Fruit fly (Drosophila melanogaster) whole organism, embryonic: ENCODE data around the gene scaf6.

Source experiments
- Adf1 ChIP-seq: fragments of 200-800 bp; sonication (Bioruptor generic); IDR thresholded peaks from 2 replicates; pipeline ENCODE4 v1.3.6; 2022; ENCODE audit warnings: missing biosample characterization, missing genetic modification characterization
- Aef1 ChIP-seq: fragments of 200-800 bp; sonication (Bioruptor generic); IDR thresholded peaks from 3 replicates; pipeline ENCODE4 v1.3.6; 2022; ENCODE audit warnings: missing biosample characterization, missing genetic modification characterization
- B-H1 ChIP-seq: fragments of 200-800 bp; sonication (Bioruptor generic); IDR thresholded peaks from 3 replicates; pipeline ENCODE4 v1.3.6; 2022; ENCODE audit warnings: missing biosample characterization, missing genetic modification characterization
- CG1024 ChIP-seq: fragments of 200-800 bp; sonication (Bioruptor generic); IDR thresholded peaks from 2 replicates; pipeline ENCODE4 v1.3.6; 2022; ENCODE audit warnings: missing biosample characterization, missing genetic modification characterization
- CG11456 ChIP-seq: fragments of 200-800 bp; sonication (Bioruptor generic); IDR thresholded peaks from 3 replicates; pipeline ENCODE4 v1.3.6; 2022; ENCODE audit warnings: missing biosample characterization, missing genetic modification characterization
- CG11504 ChIP-seq: fragments of 200-800 bp; sonication (Bioruptor generic); optimal IDR thresholded peaks from 3 replicates; lab custom pipeline; 2019; ENCODE audit warnings: missing biosample characterization, mild to moderate bottlenecking, missing genetic modification characterization, moderate library complexity
- CG11723 ChIP-seq: fragments of 200-800 bp; sonication (Bioruptor generic); optimal IDR thresholded peaks from 2 replicates; lab custom pipeline; 2017; ENCODE audit warnings: missing biosample characterization, mild to moderate bottlenecking, missing genetic modification characterization
- CG13424 ChIP-seq: fragments of 200-800 bp; sonication (Bioruptor generic); optimal IDR thresholded peaks from 2 replicates; lab custom pipeline; 2019; ENCODE audit warnings: missing biosample characterization, mild to moderate bottlenecking, missing genetic modification characterization, moderate library complexity
- CG15601 ChIP-seq: fragments of 200-800 bp; sonication (Bioruptor generic); optimal IDR thresholded peaks from 3 replicates; lab custom pipeline; 2019; ENCODE audit warnings: missing biosample characterization, mild to moderate bottlenecking, missing genetic modification characterization, moderate library complexity
- CG15696 ChIP-seq: fragments of 200-800 bp; sonication (Bioruptor generic); optimal IDR thresholded peaks from 2 replicates; lab custom pipeline; 2019; ENCODE audit warnings: missing biosample characterization, mild to moderate bottlenecking, missing genetic modification characterization, moderate library complexity
- CG2120 ChIP-seq: fragments of 200-800 bp; sonication (Bioruptor generic); optimal IDR thresholded peaks from 3 replicates; lab custom pipeline; 2016; ENCODE audit warnings: missing biosample characterization, missing genetic modification characterization
- CG2678 ChIP-seq: fragments of 200-800 bp; sonication (Bioruptor generic); optimal IDR thresholded peaks from 3 replicates; lab custom pipeline; 2019; ENCODE audit warnings: missing biosample characterization, mild to moderate bottlenecking, missing genetic modification characterization, moderate library complexity
- CG32767 ChIP-seq: fragments of 200-800 bp; sonication (Bioruptor generic); IDR thresholded peaks from 2 replicates; pipeline ENCODE4 v1.3.6; 2022; ENCODE audit warnings: missing biosample characterization, missing genetic modification characterization
- CG34376 ChIP-seq: fragments of 200-800 bp; sonication (Bioruptor generic); optimal IDR thresholded peaks from 2 replicates; lab custom pipeline; 2018; ENCODE audit warnings: missing biosample characterization, mild to moderate bottlenecking, missing genetic modification characterization
- CG3995 ChIP-seq: fragments of 200-800 bp; sonication (Bioruptor generic); optimal IDR thresholded peaks from 3 replicates; lab custom pipeline; 2016; ENCODE audit warnings: missing biosample characterization, missing genetic modification characterization
- CG4707 ChIP-seq: fragments of 200-800 bp; sonication (Bioruptor generic); optimal IDR thresholded peaks from 2 replicates; lab custom pipeline; 2018; ENCODE audit warnings: missing biosample characterization, mild to moderate bottlenecking, missing genetic modification characterization, moderate library complexity
- CG4730 ChIP-seq: fragments of 200-800 bp; sonication (Bioruptor generic); IDR thresholded peaks from 2 replicates; pipeline ENCODE4 v1.3.6; 2022; ENCODE audit warnings: missing biosample characterization, missing genetic modification characterization
- CG6813 ChIP-seq: fragments of 200-800 bp; sonication (Bioruptor generic); optimal IDR thresholded peaks from 2 replicates; lab custom pipeline; 2017; ENCODE audit warnings: missing biosample characterization, missing genetic modification characterization, mild to moderate bottlenecking, moderate library complexity, missing genetic modification reagents
- CG7786 ChIP-seq: fragments of 200-800 bp; sonication (Bioruptor generic); optimal IDR thresholded peaks from 2 replicates; lab custom pipeline; 2016; ENCODE audit warnings: missing biosample characterization, missing genetic modification characterization
- CG8290 ChIP-seq, 3 experiments: fragments of 200-800 bp; sonication (Bioruptor generic); optimal IDR thresholded peaks; 2 replicates each; lab custom pipeline; 2016 to 2019; ENCODE audit warnings: missing biosample characterization in 3 of 3, missing genetic modification characterization in 3 of 3, mild to moderate bottlenecking in 2 of 3, moderate library complexity in 1 of 3
- Dad ChIP-seq: fragments of 200-800 bp; sonication (Bioruptor generic); optimal IDR thresholded peaks from 3 replicates; lab custom pipeline; 2016; ENCODE audit warnings: missing biosample characterization, missing genetic modification characterization
- Doc3 ChIP-seq: fragments of 200-800 bp; sonication (Bioruptor generic); IDR thresholded peaks from 3 replicates; pipeline ENCODE4 v1.3.6; 2022; ENCODE audit warnings: missing biosample characterization, missing genetic modification characterization; ENCODE audit not compliant: partially characterized antibody
- Elba2 ChIP-seq: fragments of 200-800 bp; sonication (Bioruptor generic); optimal IDR thresholded peaks from 3 replicates; lab custom pipeline; 2016; ENCODE audit warnings: missing biosample characterization, missing genetic modification characterization
- H15 ChIP-seq: fragments of 200-800 bp; sonication (Bioruptor generic); IDR thresholded peaks from 3 replicates; pipeline ENCODE4 v1.3.6; 2022; ENCODE audit warnings: missing biosample characterization, missing genetic modification characterization
- Hmx ChIP-seq: fragments of 200-800 bp; sonication (Bioruptor generic); optimal IDR thresholded peaks from 2 replicates; lab custom pipeline; 2016; ENCODE audit warnings: missing biosample characterization, missing genetic modification characterization
- Hr3 ChIP-seq: fragments of 200-800 bp; sonication (Bioruptor generic); optimal IDR thresholded peaks from 3 replicates; lab custom pipeline; 2016; ENCODE audit warnings: missing biosample characterization, missing genetic modification characterization
- Mad ChIP-seq: fragments of 200-800 bp; sonication (Bioruptor generic); optimal IDR thresholded peaks from 2 replicates; lab custom pipeline; 2016; ENCODE audit warnings: missing biosample characterization, missing genetic modification characterization
- Meics ChIP-seq: fragments of 200-800 bp; sonication (Bioruptor generic); optimal IDR thresholded peaks from 2 replicates; lab custom pipeline; 2017; ENCODE audit warnings: missing biosample characterization, mild to moderate bottlenecking, missing genetic modification characterization
- NFAT ChIP-seq: fragments of 200-800 bp; sonication (Bioruptor generic); IDR thresholded peaks from 2 replicates; pipeline ENCODE4 v1.3.6; 2022; ENCODE audit warnings: missing biosample characterization, missing genetic modification characterization
- Nf-YA ChIP-seq: fragments of 200-800 bp; sonication (Bioruptor generic); IDR thresholded peaks from 2 replicates; pipeline ENCODE4 v1.3.6; 2022; ENCODE audit warnings: missing biosample characterization, missing genetic modification characterization
- Oaz ChIP-seq: fragments of 200-800 bp; sonication (Bioruptor generic); IDR thresholded peaks from 2 replicates; pipeline ENCODE4 v1.3.6; 2022; ENCODE audit warnings: missing biosample characterization, missing genetic modification characterization
- Optix ChIP-seq: fragments of 200-800 bp; sonication (Bioruptor generic); IDR thresholded peaks from 3 replicates; pipeline ENCODE4 v1.3.6; 2022; ENCODE audit warnings: missing biosample characterization, missing genetic modification characterization
- Ptx1 ChIP-seq: fragments of 200-800 bp; sonication (Bioruptor generic); IDR thresholded peaks from 2 replicates; pipeline ENCODE4 v1.3.6; 2022; ENCODE audit warnings: missing biosample characterization, missing genetic modification characterization
- ap ChIP-seq: fragments of 200-800 bp; sonication (Bioruptor generic); IDR thresholded peaks from 2 replicates; pipeline ENCODE4 v1.3.6; 2022; ENCODE audit warnings: missing biosample characterization, missing genetic modification characterization
- caup ChIP-seq: fragments of 200-800 bp; sonication (Bioruptor generic); optimal IDR thresholded peaks from 3 replicates; lab custom pipeline; 2017; ENCODE audit warnings: missing biosample characterization, mild to moderate bottlenecking, missing genetic modification characterization, moderate library complexity; ENCODE audit not compliant: severe bottlenecking
- crp ChIP-seq, 2 experiments: fragments of 200-800 bp; sonication (Bioruptor generic); optimal IDR thresholded peaks; 2 replicates in 1 of 2; 3 replicates in 1 of 2; lab custom pipeline; 2017; ENCODE audit warnings: missing biosample characterization in 2 of 2, missing genetic modification characterization in 2 of 2, mild to moderate bottlenecking in 1 of 2, moderate library complexity in 1 of 2
- grau ChIP-seq: fragments of 200-800 bp; optimal IDR thresholded peaks from 3 replicates; lab custom pipeline; 2019; ENCODE audit warnings: missing biosample characterization, mild to moderate bottlenecking, missing genetic modification characterization, moderate library complexity
- hth ChIP-seq: fragments of >200 bp; optimal IDR thresholded peaks from 2 replicates; lab custom pipeline; 2017; ENCODE audit warnings: inconsistent platforms
- kah ChIP-seq: fragments of 200-800 bp; sonication (Bioruptor generic); optimal IDR thresholded peaks from 2 replicates; lab custom pipeline; 2018; ENCODE audit warnings: missing biosample characterization, mild to moderate bottlenecking, missing genetic modification characterization
- klu ChIP-seq: fragments of 200-800 bp; sonication (Bioruptor generic); IDR thresholded peaks from 2 replicates; pipeline ENCODE4 v1.3.6; 2022; ENCODE audit warnings: missing biosample characterization, missing genetic modification characterization
- kni ChIP-seq: fragments of 200-800 bp; sonication (Bioruptor generic); optimal IDR thresholded peaks from 3 replicates; lab custom pipeline; 2017; ENCODE audit warnings: mild to moderate bottlenecking, missing biosample characterization, missing genetic modification reagents, missing genetic modification characterization
- lbe ChIP-seq: fragments of 200-800 bp; sonication (Bioruptor generic); optimal IDR thresholded peaks from 2 replicates; lab custom pipeline; 2016; ENCODE audit warnings: missing biosample characterization, mild to moderate bottlenecking, missing genetic modification characterization
- oc ChIP-seq: fragments of 200-800 bp; sonication (Bioruptor generic); optimal IDR thresholded peaks from 2 replicates; lab custom pipeline; 2018; ENCODE audit warnings: missing biosample characterization, mild to moderate bottlenecking, missing genetic modification characterization, moderate library complexity
- repo ChIP-seq: fragments of 200-800 bp; sonication (Bioruptor generic); optimal IDR thresholded peaks from 2 replicates; lab custom pipeline; 2016; ENCODE audit warnings: missing biosample characterization, missing genetic modification characterization
- salm ChIP-seq: fragments of 200-800 bp; sonication (Bioruptor generic); optimal IDR thresholded peaks from 2 replicates; lab custom pipeline; 2018; ENCODE audit warnings: missing biosample characterization, mild to moderate bottlenecking, missing genetic modification characterization
- schlank ChIP-seq: fragments of 200-800 bp; sonication (Bioruptor generic); optimal IDR thresholded peaks from 2 replicates; lab custom pipeline; 2018; ENCODE audit warnings: missing biosample characterization, mild to moderate bottlenecking, missing genetic modification characterization
- sens ChIP-seq: fragments of 200-800 bp; sonication (Bioruptor generic); peaks from one replicate; lab custom pipeline; 2016; ENCODE audit warnings: missing biosample characterization, missing genetic modification characterization
- sqz ChIP-seq: fragments of 200-800 bp; sonication (Bioruptor generic); optimal IDR thresholded peaks from 3 replicates; lab custom pipeline; 2018; ENCODE audit warnings: missing biosample characterization, mild to moderate bottlenecking, missing genetic modification characterization
- sug ChIP-seq: fragments of 200-800 bp; optimal IDR thresholded peaks from 2 replicates; lab custom pipeline; 2019; ENCODE audit warnings: missing biosample characterization, mild to moderate bottlenecking, missing genetic modification characterization, moderate library complexity
- trh ChIP-seq: fragments of 200-800 bp; sonication (Bioruptor generic); optimal IDR thresholded peaks from 2 replicates; lab custom pipeline; 2016; ENCODE audit warnings: missing biosample characterization, missing genetic modification characterization
- tup ChIP-seq: fragments of 200-800 bp; sonication (Bioruptor generic); optimal IDR thresholded peaks from 2 replicates; lab custom pipeline; 2016; ENCODE audit warnings: missing biosample characterization, mild to moderate bottlenecking, missing genetic modification characterization, moderate library complexity
- vnd ChIP-seq: fragments of 200-800 bp; sonication (Bioruptor generic); IDR thresholded peaks from 3 replicates; pipeline ENCODE4 v1.3.6; 2022; ENCODE audit warnings: missing biosample characterization, missing genetic modification characterization; ENCODE audit not compliant: partially characterized antibody

Gene scaf6

dm6 chr3L:16989169-16989568, 53.2 kb downstream of the scaf6 start (continued):
- TF ChIP-seq CG4707 (GFP tag; lab: Kevin White, UChicago) (no peak), CG34376 (GFP tag; lab: Kevin White, UChicago) (no peak), Meics (GFP tag; lab: Kevin White, UChicago) (peak; percentile 54), CG15601 (tag; lab: Kevin White, UChicago) (peak; percentile 31), CG6813 (GFP tag; lab: Kevin White, UChicago) (no peak), CG11723 (GFP tag; lab: Kevin White, UChicago) (no peak), caup (GFP tag; lab: Kevin White, UChicago) (no peak), CG8290 (GFP tag; optimal IDR thresholded peaks at IDR 0.05; lab: Kevin White, UChicago) (no peak), CG8290 (tag; optimal IDR thresholded peaks at IDR 0.05; lab: Kevin White, UChicago) (no peak), NFAT (no peak), kni (GFP tag; lab: Kevin White, UChicago) (no peak), H15 (GFP tag; lab: Robert Waterston, UW) (no peak), trh (GFP tag; lab: Kevin White, UChicago) (no peak), CG11456 (no peak), sens (GFP tag; lab: Kevin White, UChicago) (peak; percentile 71), crp (GFP tag; optimal IDR thresholded peaks at IDR 0.05; lab: Kevin White, UChicago) (no peak), CG32767 (GFP tag; lab: Robert Waterston, UW) (no peak), Adf1 (GFP tag; lab: Robert Waterston, UW) (peak; percentile 22; the same call in 1 of the 2 replicates), sqz (GFP tag; lab: Kevin White, UChicago) (no peak), tup (GFP tag; lab: Kevin White, UChicago) (no peak), Optix (GFP tag; lab: Robert Waterston, UW) (no peak), CG4730 (GFP tag; lab: Robert Waterston, UW) (no peak), schlank (tag; lab: Kevin White, UChicago) (no peak), salm (tag; lab: Kevin White, UChicago) (no peak), CG7786 (GFP tag; lab: Kevin White, UChicago) (no peak), CG11504 (tag; lab: Kevin White, UChicago) (no peak), Hmx (GFP tag; lab: Kevin White, UChicago) (no peak), Dad (GFP tag; lab: Kevin White, UChicago) (no peak), sug (tag; lab: Kevin White, UChicago) (peak; percentile 24), CG1024 (no peak), lbe (GFP tag; lab: Kevin White, UChicago) (peak; percentile 31), CG2120 (peak; percentile 51), oc (tag; lab: Kevin White, UChicago) (no peak), Doc3 (GFP tag; lab: Robert Waterston, UW) (no peak), B-H1 (GFP tag; lab: Robert Waterston, UW) (no peak), klu (GFP tag; lab: Robert Waterston, UW) (no peak), vnd (GFP tag; lab: Robert Waterston, UW) (no peak), CG13424 (tag; lab: Kevin White, UChicago) (peak; percentile 62), CG2678 (tag; lab: Kevin White, UChicago) (peak; percentile 56), Nf-YA (GFP tag; lab: Robert Waterston, UW) (no peak), Elba2 (no peak), Hr3 (GFP tag; lab: Kevin White, UChicago) (no peak), CG3995 (no peak), hth (lab: Kevin White, UChicago) (no peak), ap (GFP tag; lab: Robert Waterston, UW) (no peak), Ptx1 (GFP tag; lab: Robert Waterston, UW) (peak; percentile 45), CG15696 (tag; lab: Kevin White, UChicago) (no peak), repo (GFP tag; lab: Kevin White, UChicago) (no peak), grau (tag; lab: Kevin White, UChicago) (peak; percentile 66), kah (no peak), Mad (GFP tag; lab: Kevin White, UChicago) (no peak), Aef1 (GFP tag; lab: Robert Waterston, UW) (no peak), Oaz (no peak)
